Worm (Caenorhabditis elegans): ENCODE measurements around the gene F09E5.16.

The F09E5.16 gene

DNA sequence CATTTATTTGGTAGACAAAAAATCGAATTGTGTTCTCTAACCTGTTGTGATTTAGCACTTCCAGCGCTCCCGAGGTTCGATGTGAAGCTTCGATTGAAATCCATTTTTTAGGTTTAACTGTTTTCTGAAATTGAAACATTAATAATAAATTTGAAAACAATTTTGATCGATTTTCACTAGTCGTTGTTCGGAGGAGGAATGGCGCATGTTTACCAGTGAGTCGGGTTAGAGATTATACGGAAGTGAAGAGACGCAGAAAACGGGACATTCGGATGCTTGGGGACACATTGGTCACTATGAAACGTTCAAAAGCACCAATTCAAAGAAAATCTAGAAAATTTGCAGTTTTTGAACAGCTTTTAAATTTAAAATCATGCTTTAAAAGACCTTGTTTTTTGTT is 33.2 kb upstream of the F09E5.16 start, which contains the start of gene fbxl-3:
fbxl-3 (minus strand) TSS at position 124 of the 400 bp plus-strand sequence.
- TF ChIP-seq ceh-39 (tag; optimal IDR thresholded peaks at IDR 0.05), result no peak
- TF ChIP-seq pha-4 (tag; optimal IDR thresholded peaks at IDR 0.05), result peak; percentile 65

DNA sequence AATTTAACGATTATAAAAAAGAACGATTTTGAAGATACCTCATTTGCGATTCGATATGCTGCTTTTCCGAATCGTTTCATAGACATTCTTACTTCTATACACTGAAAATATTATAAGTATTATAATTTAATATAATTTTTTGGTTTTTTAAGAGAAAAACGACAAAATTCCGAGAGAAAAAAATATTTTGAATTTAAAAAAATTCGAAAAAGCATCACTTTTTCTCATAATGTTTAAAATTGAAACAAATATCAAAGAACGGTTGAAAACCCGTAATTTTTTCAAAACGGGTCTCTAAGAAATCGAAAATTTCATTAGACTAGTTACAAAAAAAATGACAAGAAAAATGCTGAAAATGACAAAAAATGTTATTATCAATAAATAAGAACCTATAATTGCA is 30.0 kb upstream of the F09E5.16 start, which contains the start of gene pink-1:
pink-1 (minus strand) TSS at position 101 of the 400 bp plus-strand sequence.
- TF ChIP-seq nhr-28 (tag; optimal IDR thresholded peaks at IDR 0.05) (no peak), ztf-11 (tag; optimal IDR thresholded peaks at IDR 0.05) (no peak), unc-62 (GFP tag; optimal IDR thresholded peaks at IDR 0.05) (no peak), cnd-1 (tag; optimal IDR thresholded peaks at IDR 0.05) (no peak), ces-1 (GFP tag; optimal IDR thresholded peaks at IDR 0.05) (no peak), unc-39 (tag; optimal IDR thresholded peaks at IDR 0.05) (no peak), mls-2 (tag; optimal IDR thresholded peaks at IDR 0.05) (no peak), lsy-2 (tag; optimal IDR thresholded peaks at IDR 0.05) (no peak), nhr-2 (tag; optimal IDR thresholded peaks at IDR 0.05) (no peak), elt-3 (tag; optimal IDR thresholded peaks at IDR 0.05) (no peak), blmp-1 (tag; optimal IDR thresholded peaks at IDR 0.05) (no peak), nhr-76 (tag; optimal IDR thresholded peaks at IDR 0.05) (no peak), ceh-39 (tag; optimal IDR thresholded peaks at IDR 0.05) (no peak), drap-1 (GFP tag; optimal IDR thresholded peaks at IDR 0.05) (no peak), bed-3 (GFP tag; optimal IDR thresholded peaks at IDR 0.05) (no peak), hlh-1 (tag; optimal IDR thresholded peaks at IDR 0.05) (no peak), mep-1 (tag; optimal IDR thresholded peaks at IDR 0.05) (no peak)

DNA sequence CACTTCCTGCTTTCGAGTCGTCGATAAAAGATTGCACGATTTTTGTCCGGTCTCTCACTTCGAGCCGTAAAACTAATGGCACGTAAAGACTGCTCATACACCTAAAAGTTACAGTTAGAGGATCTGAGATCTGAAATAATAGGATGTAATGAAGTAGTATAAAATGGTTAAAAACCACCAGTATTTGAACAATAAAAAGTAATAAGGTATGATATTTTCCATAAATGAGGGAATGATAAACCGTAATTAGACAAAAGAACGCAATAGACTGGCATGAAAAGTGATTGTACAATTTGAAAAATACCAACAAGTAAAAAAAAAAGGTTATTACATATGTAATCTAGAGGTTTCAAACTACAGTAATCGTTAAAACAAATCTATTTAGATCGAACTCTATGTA is 27.5 kb upstream of the F09E5.16 start, which contains the start of gene brap-2:
brap-2 (minus strand) TSS at position 101 of the 400 bp plus-strand sequence.
- TF ChIP-seq pha-4 (tag; optimal IDR thresholded peaks at IDR 0.05) (no peak), nhr-2 (tag; optimal IDR thresholded peaks at IDR 0.05) (no peak), lin-32 (GFP tag; optimal IDR thresholded peaks at IDR 0.05) (no peak), drap-1 (GFP tag; optimal IDR thresholded peaks at IDR 0.05) (no peak), blmp-1 (tag; optimal IDR thresholded peaks at IDR 0.05) (no peak), bed-3 (GFP tag; optimal IDR thresholded peaks at IDR 0.05) (no peak), hlh-1 (tag; optimal IDR thresholded peaks at IDR 0.05) (no peak), ham-2 (GFP tag; optimal IDR thresholded peaks at IDR 0.05) (no peak), mab-5 (tag; optimal IDR thresholded peaks at IDR 0.05) (no peak)

DNA sequence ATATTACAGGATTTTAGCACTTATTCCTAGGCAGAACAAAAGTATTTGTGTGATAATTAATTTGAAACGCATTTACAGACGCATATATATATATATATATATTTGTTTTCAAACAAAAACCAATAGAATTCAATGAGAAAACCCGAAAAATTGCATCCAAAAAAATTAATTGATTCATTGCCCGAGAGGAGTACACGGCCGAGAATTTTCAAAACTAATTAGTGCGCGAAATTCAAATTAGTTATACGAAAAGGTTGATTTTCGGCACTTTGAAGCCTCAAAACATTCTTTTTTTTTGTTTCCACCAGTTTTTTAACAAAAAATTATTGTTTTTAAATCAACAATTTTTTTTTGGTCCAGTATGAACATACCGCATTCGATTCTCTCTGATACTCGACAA is 25.9 kb upstream of the F09E5.16 start:
- TF ChIP-seq ces-1 (GFP tag; optimal IDR thresholded peaks at IDR 0.05) (no peak), zip-8 (tag; optimal IDR thresholded peaks at IDR 0.05) (no peak), nhr-76 (tag; optimal IDR thresholded peaks at IDR 0.05) (no peak), ceh-83 (GFP tag; optimal IDR thresholded peaks at IDR 0.05) (no peak), sem-2 (GFP tag; optimal IDR thresholded peaks at IDR 0.05) (no peak), blmp-1 (tag; optimal IDR thresholded peaks at IDR 0.05) (no peak), ceh-39 (tag; optimal IDR thresholded peaks at IDR 0.05) (no peak), lin-13 (tag; optimal IDR thresholded peaks at IDR 0.05) (no peak), unc-62 (GFP tag; optimal IDR thresholded peaks at IDR 0.05) (no peak), ceh-43 (GFP tag; optimal IDR thresholded peaks at IDR 0.05) (no peak)

DNA sequence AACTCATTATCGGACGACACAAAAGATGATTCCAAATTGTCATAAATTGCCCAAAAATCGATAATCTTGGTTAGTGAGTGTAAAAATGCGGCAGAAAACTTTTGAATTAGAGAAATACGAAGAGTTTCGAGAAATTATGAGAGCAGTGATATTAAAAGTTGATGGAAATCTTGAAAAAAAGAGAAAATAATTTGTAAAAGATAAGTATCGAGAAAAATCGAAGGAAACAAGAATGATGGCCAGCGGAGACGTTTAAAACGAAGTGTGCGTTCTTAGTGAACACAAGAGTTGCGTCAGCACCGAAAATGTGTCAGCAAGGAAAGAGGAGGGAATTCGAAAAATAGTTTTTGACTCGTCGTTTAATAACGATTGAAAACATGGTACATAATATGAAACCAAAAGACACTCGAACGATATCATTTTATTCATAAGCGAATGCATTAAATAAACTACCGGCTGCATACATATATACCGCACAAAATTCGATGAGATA is 24.3 kb upstream of the F09E5.16 start, which contains the start of gene ndx-6:
ndx-6 (minus strand) TSS at position 51 of the 493 bp plus-strand sequence.
- TF ChIP-seq nhr-76 (tag; optimal IDR thresholded peaks at IDR 0.05), result no peak
- peak; percentile 46 for TF ChIP-seq M03D4.4 (tag; optimal IDR thresholded peaks at IDR 0.05)
- peak; percentile 78 for TF ChIP-seq lsy-2 (tag; optimal IDR thresholded peaks at IDR 0.05)
- peak; percentile 7 for TF ChIP-seq unc-62 (GFP tag; optimal IDR thresholded peaks at IDR 0.05)
- TF ChIP-seq ceh-43 (GFP tag; optimal IDR thresholded peaks at IDR 0.05), result no peak
- peak; percentile 25 for TF ChIP-seq drap-1 (GFP tag; optimal IDR thresholded peaks at IDR 0.05)
- TF ChIP-seq mep-1 (tag; optimal IDR thresholded peaks at IDR 0.05), result peak; percentile 92
- TF ChIP-seq nhr-28 (tag; optimal IDR thresholded peaks at IDR 0.05), result no peak
- TF ChIP-seq ham-2 (GFP tag; optimal IDR thresholded peaks at IDR 0.05), result no peak
- peak; percentile 34 for TF ChIP-seq ces-1 (GFP tag; optimal IDR thresholded peaks at IDR 0.05)
- no peak for TF ChIP-seq lin-32 (GFP tag; optimal IDR thresholded peaks at IDR 0.05)
- TF ChIP-seq tbx-8 (GFP tag; optimal IDR thresholded peaks at IDR 0.05), result no peak
- no peak for TF ChIP-seq ztf-11 (tag; optimal IDR thresholded peaks at IDR 0.05)
- TF ChIP-seq bed-3 (GFP tag; optimal IDR thresholded peaks at IDR 0.05), result no peak
- TF ChIP-seq pha-4 (tag; optimal IDR thresholded peaks at IDR 0.05), result peak; percentile 82
- TF ChIP-seq zip-8 (tag; optimal IDR thresholded peaks at IDR 0.05), result peak; percentile 19
- TF ChIP-seq nhr-237 (tag; optimal IDR thresholded peaks at IDR 0.05), result peak; percentile 74
- no peak for TF ChIP-seq mab-5 (tag; optimal IDR thresholded peaks at IDR 0.05)
- TF ChIP-seq unc-120 (tag; optimal IDR thresholded peaks at IDR 0.05; ENCODE audit: poor library complexity, severe bottlenecking), result peak; percentile 50
- TF ChIP-seq mls-2 (tag; optimal IDR thresholded peaks at IDR 0.05), result peak; percentile 61
- no peak for TF ChIP-seq unc-39 (tag; optimal IDR thresholded peaks at IDR 0.05)
- TF ChIP-seq hlh-1 (tag; optimal IDR thresholded peaks at IDR 0.05), result peak; percentile 25
- no peak for TF ChIP-seq sem-2 (GFP tag; optimal IDR thresholded peaks at IDR 0.05)
- TF ChIP-seq ceh-83 (GFP tag; optimal IDR thresholded peaks at IDR 0.05), result peak; percentile 2
- TF ChIP-seq lin-13 (tag; optimal IDR thresholded peaks at IDR 0.05), result peak; percentile 75
- peak; percentile 71 for TF ChIP-seq sptf-1 (tag; optimal IDR thresholded peaks at IDR 0.05)
- no peak for TF ChIP-seq nhr-12 (tag; optimal IDR thresholded peaks at IDR 0.05)
- no peak for TF ChIP-seq snpc-4 (tag; optimal IDR thresholded peaks at IDR 0.05)
- no peak for TF ChIP-seq elt-3 (tag; optimal IDR thresholded peaks at IDR 0.05)
- TF ChIP-seq ceh-39 (tag; optimal IDR thresholded peaks at IDR 0.05), result no peak
- no peak for TF ChIP-seq flh-1 (GFP tag; optimal IDR thresholded peaks at IDR 0.05)
- TF ChIP-seq nhr-2 (tag; optimal IDR thresholded peaks at IDR 0.05), result no peak
- TF ChIP-seq blmp-1 (tag; optimal IDR thresholded peaks at IDR 0.05), result no peak
- no peak for TF ChIP-seq cnd-1 (tag; optimal IDR thresholded peaks at IDR 0.05)
- no peak for TF ChIP-seq elt-1 (tag; optimal IDR thresholded peaks at IDR 0.05; ENCODE audit: borderline replicate concordance, insufficient read depth)
